Worm (Caenorhabditis elegans): Measurements from ENCODE around the gene F59A7.14.

The F59A7.14 gene

DNA sequence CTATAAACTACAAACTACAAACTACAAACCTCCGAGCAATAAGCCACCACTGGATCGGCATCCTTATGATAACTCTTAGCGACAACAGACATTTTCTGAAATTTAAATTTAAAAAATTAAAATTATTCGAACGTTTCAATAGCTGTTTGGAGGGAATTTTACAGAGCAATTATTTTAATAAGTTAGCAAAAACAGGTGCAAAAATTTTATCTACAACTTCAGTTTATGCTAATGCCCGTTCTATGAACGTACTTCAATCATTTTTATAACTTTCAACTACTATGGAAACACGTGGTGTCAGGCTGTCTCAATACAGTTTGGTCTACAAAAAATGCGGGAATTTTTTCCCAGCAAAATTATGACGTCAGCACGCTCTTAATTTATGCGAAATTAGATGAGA, 34.7 kb downstream of the F59A7.14 start, which contains the start of gene comt-5:
Gene comt-5 (minus strand): TSS at position 101 of the 400 bp plus-strand sequence.
- TF ChIP-seq lin-38 (GFP tag; IDR thresholded peaks at IDR 0.05) (no peak), daf-16 (GFP tag; optimal IDR thresholded peaks at IDR 0.05) (no peak), daf-16 (tag; optimal IDR thresholded peaks at IDR 0.05) (no peak), mdt-29 (GFP tag; IDR thresholded peaks at IDR 0.05) (no peak), nhr-102 (tag; optimal IDR thresholded peaks at IDR 0.05) (no peak), nhr-77 (tag; optimal IDR thresholded peaks at IDR 0.05) (no peak), nhr-42 (GFP tag; IDR thresholded peaks at IDR 0.05) (no peak), nhr-10 (tag; optimal IDR thresholded peaks at IDR 0.05) (no peak), nhr-25 (tag; optimal IDR thresholded peaks at IDR 0.05; ENCODE audit: borderline replicate concordance, insufficient read depth) (no peak), tra-1 (GFP tag; IDR thresholded peaks at IDR 0.05) (no peak), sdz-12 (GFP tag; optimal IDR thresholded peaks at IDR 0.05) (no peak), Y5F2A.4 (GFP tag; optimal IDR thresholded peaks at IDR 0.05) (no peak), nhr-11 (tag; optimal IDR thresholded peaks at IDR 0.05) (no peak), zag-1 (tag; optimal IDR thresholded peaks at IDR 0.05) (no peak), dmd-6 (GFP tag; IDR thresholded peaks at IDR 0.05) (no peak), zip-11 (GFP tag; IDR thresholded peaks at IDR 0.05) (no peak), nhr-48 (tag; optimal IDR thresholded peaks at IDR 0.05) (no peak), T20F7.1 (GFP tag; optimal IDR thresholded peaks at IDR 0.05) (no peak), zfp-2 (tag; optimal IDR thresholded peaks at IDR 0.05) (no peak)

DNA sequence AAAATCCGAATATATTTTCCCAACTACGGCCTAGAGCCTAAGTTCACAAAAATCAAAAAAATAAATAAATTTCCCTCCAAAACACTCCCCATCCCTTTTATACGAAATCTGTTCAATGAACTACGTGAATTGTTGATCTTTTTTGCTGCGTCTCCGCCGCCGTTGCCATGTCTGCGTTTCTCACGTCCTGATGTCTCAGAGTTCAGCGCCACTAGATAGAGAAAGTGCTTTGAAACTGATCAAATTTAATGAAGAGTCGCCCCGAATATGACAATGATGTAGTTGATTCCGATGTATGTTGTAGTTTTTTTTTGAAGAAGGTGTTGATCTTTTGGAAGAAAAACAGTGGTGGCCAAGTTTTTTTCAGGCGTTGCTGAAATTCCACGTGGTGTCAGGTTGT, 35.5 kb downstream of the F59A7.14 start:
- TF ChIP-seq aly-2 (tag; optimal IDR thresholded peaks at IDR 0.05) (no peak), Y105C5A.15 (GFP tag; IDR thresholded peaks at IDR 0.05) (no peak), nhr-28 (tag; optimal IDR thresholded peaks at IDR 0.05) (peak; percentile 72), sdz-12 (GFP tag; optimal IDR thresholded peaks at IDR 0.05) (no peak), dve-1 (tag; optimal IDR thresholded peaks at IDR 0.05; ENCODE audit: insufficient read depth) (peak; percentile 7), nhr-111 (GFP tag; optimal IDR thresholded peaks at IDR 0.05) (no peak)

DNA sequence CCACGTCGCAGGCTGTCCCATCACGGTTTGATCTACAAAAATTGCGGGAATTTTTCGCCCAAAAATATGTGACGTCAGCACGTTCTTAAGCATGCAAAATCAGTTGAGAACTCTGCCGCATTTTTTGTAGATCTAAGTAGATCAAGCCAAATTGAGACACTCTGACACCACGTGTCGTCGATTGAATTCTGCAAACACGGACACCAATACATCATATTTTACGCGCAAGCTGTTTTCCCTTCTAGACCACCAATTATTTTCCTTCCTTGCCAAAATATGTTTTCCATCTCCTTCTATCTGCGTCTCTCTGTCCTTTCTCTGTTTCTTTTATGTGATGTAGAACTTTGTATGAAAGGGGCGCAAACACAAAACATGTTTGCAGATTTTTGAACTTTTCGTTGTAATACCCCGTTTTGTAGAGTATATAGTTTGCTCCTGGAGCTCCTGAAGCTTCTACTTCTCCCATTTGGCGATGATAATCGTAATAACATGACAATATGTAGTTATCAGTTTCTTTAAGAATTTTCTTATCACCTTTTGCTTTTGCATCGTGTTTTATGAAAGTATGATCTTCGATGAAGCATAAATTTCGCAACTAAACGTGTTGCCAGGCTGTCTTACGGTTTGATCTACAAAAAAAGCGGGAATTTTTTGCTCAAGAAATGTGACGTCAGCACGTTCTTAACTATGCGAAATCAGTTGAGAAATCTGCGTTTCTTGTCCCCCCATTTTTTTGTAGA, 37.1 kb downstream of the F59A7.14 start:
- TF ChIP-seq daf-16 (GFP tag; optimal IDR thresholded peaks at IDR 0.05) (peak in 1 of 2 experiments; percentile 40), daf-16 (tag; optimal IDR thresholded peaks at IDR 0.05) (peak; percentile 45), lsy-2 (tag; optimal IDR thresholded peaks at IDR 0.05) (no peak), lin-39 (tag; optimal IDR thresholded peaks at IDR 0.05) (no peak), lir-3 (tag; optimal IDR thresholded peaks at IDR 0.05) (no peak), F26F4.8 (GFP tag; conservative IDR thresholded peaks at IDR 0.05) (no peak), nhr-28 (tag; optimal IDR thresholded peaks at IDR 0.05) (peak; percentile 70), unc-39 (tag; optimal IDR thresholded peaks at IDR 0.05) (no peak), cey-2 (tag; optimal IDR thresholded peaks at IDR 0.05; ENCODE audit: borderline replicate concordance, insufficient read depth) (no peak), pqm-1 (tag; optimal IDR thresholded peaks at IDR 0.05) (peak; percentile 87), hmg-1.1 (GFP tag; IDR thresholded peaks at IDR 0.05) (peak; percentile 29; the same call in 1 of the 2 replicates), lin-1 (GFP tag; IDR thresholded peaks at IDR 0.05) (no peak), nhr-42 (GFP tag; IDR thresholded peaks at IDR 0.05) (no peak), egl-27 (tag; optimal IDR thresholded peaks at IDR 0.05) (no peak), mdl-1 (tag; optimal IDR thresholded peaks at IDR 0.05) (peak in 1 of 2 experiments; percentile 9), T20F7.1 (GFP tag; optimal IDR thresholded peaks at IDR 0.05) (no peak), hif-1 (tag; optimal IDR thresholded peaks at IDR 0.05) (peak in 1 of 2 experiments; percentile 1), dmd-6 (GFP tag; IDR thresholded peaks at IDR 0.05) (peak; percentile 57; the same call in 1 of the 2 replicates), dmd-9 (GFP tag; IDR thresholded peaks at IDR 0.05) (no peak), dve-1 (tag; optimal IDR thresholded peaks at IDR 0.05; ENCODE audit: insufficient read depth) (peak; percentile 18), nhr-6 (tag; optimal IDR thresholded peaks at IDR 0.05) (peak; percentile 8), ceh-28 (tag; optimal IDR thresholded peaks at IDR 0.05) (no peak), Y5F2A.4 (GFP tag; optimal IDR thresholded peaks at IDR 0.05) (no peak)

Data from whole organism, L4 larva.